Worm (Caenorhabditis elegans): ENCODE results near the gene F56D6.23.
"Not testable (repeated sequence)": the region's sequence is repeated elsewhere in the genome, so short reads cannot be mapped to it uniquely, and the experiment has no call there.

The F56D6.23 gene

ce11 chrIV:3921898-3922297 lies 3.6 kb downstream of the F56D6.23 start, which contains the start of gene clec-67 (continued):
- TF ChIP-seq zfp-2 (tag; optimal IDR thresholded peaks at IDR 0.05) (no peak), daf-12 (tag; optimal IDR thresholded peaks at IDR 0.05) (no peak), ZK337.2 (GFP tag; IDR thresholded peaks at IDR 0.05) (no peak), madf-9 (GFP tag; conservative IDR thresholded peaks at IDR 0.05) (no peak), zag-1 (tag; optimal IDR thresholded peaks at IDR 0.05) (no peak), spr-3 (GFP tag; optimal IDR thresholded peaks at IDR 0.05) (no peak), mdl-1 (tag; optimal IDR thresholded peaks at IDR 0.05) (no peak), mxl-3 (GFP tag; optimal IDR thresholded peaks at IDR 0.05) (peak; percentile 17), nhr-28 (tag; optimal IDR thresholded peaks at IDR 0.05) (peak; percentile 63), ama-1 (optimal IDR thresholded peaks at IDR 0.05) (no peak), ces-1 (GFP tag; optimal IDR thresholded peaks at IDR 0.05) (no peak), F44E2.7 (GFP tag; IDR thresholded peaks at IDR 0.05) (no peak), lir-3 (tag; optimal IDR thresholded peaks at IDR 0.05) (no peak), T20F7.1 (GFP tag; optimal IDR thresholded peaks at IDR 0.05) (no peak), ZK546.5 (tag; optimal IDR thresholded peaks at IDR 0.05) (no peak)

- TF ChIP-seq mdt-29 (GFP tag; IDR thresholded peaks at IDR 0.05) = no peak
These were observed 7.9 kb downstream of the F56D6.23 start, which contains the start of gene clec-68 for ce11 chrIV:3926117-3926516. clec-68 (plus strand) TSS chrIV:3926417.

ce11 chrIV:3932408-3932807 lies 14.1 kb downstream of the F56D6.23 start, which contains the start of gene clec-70:
clec-70 (plus strand) TSS chrIV:3932708.
- TF ChIP-seq nhr-28 (tag; optimal IDR thresholded peaks at IDR 0.05); tag-97 (GFP tag; IDR thresholded peaks at IDR 0.05); Y48G9A.11 (GFP tag; IDR thresholded peaks at IDR 0.05): not testable (repeated sequence)

ce11 chrIV:3937097-3937496 lies 18.8 kb downstream of the F56D6.23 start, which contains the start of gene clec-71:
clec-71 (plus strand) TSS chrIV:3937458.
- no peak for TF ChIP-seq ces-1 (GFP tag; optimal IDR thresholded peaks at IDR 0.05)
- TF ChIP-seq aha-1 (tag) = peak; percentile 57
- TF ChIP-seq R02D3.7 (tag; optimal IDR thresholded peaks at IDR 0.05) = no peak
- TF ChIP-seq unc-62 (GFP tag; optimal IDR thresholded peaks at IDR 0.05 in 1 of 2) = peak in 1 of 2 experiments; percentile 55
- TF ChIP-seq unc-62 (tag; optimal IDR thresholded peaks at IDR 0.05) = no peak

- TF ChIP-seq pha-4 (GFP tag; IDR thresholded peaks at IDR 0.05) (no peak), pha-4 (tag; optimal IDR thresholded peaks at IDR 0.05) (no peak), mxl-3 (GFP tag; optimal IDR thresholded peaks at IDR 0.05) (no peak), daf-12 (tag; optimal IDR thresholded peaks at IDR 0.05) (no peak), ces-1 (GFP tag; optimal IDR thresholded peaks at IDR 0.05) (no peak), unc-62 (GFP tag; optimal IDR thresholded peaks at IDR 0.05 in 1 of 2) (peak in 1 of 2 experiments; percentile 35), unc-62 (tag; optimal IDR thresholded peaks at IDR 0.05) (no peak), aha-1 (tag) (peak; percentile 87), pqm-1 (tag; optimal IDR thresholded peaks at IDR 0.05) (peak; percentile 6), nhr-28 (tag; optimal IDR thresholded peaks at IDR 0.05) (peak; percentile 87), lsy-2 (tag; optimal IDR thresholded peaks at IDR 0.05) (no peak), lin-39 (tag; optimal IDR thresholded peaks at IDR 0.05) (no peak), hif-1 (tag; optimal IDR thresholded peaks at IDR 0.05) (no peak), ceh-20 (GFP tag; IDR thresholded peaks at IDR 0.05) (no peak), Y48G9A.11 (GFP tag; IDR thresholded peaks at IDR 0.05) (no peak), dpl-1 (GFP tag; optimal IDR thresholded peaks at IDR 0.05) (no peak), nhr-48 (tag; optimal IDR thresholded peaks at IDR 0.05) (no peak), F49E8.2 (tag; optimal IDR thresholded peaks at IDR 0.05; ENCODE audit: borderline replicate concordance) (no peak), nhr-77 (tag; optimal IDR thresholded peaks at IDR 0.05) (peak; percentile 54)
These were observed 23.5 kb downstream of the F56D6.23 start, which contains the start of gene clec-174 for ce11 chrIV:3941658-3942328. clec-174 (minus strand) TSS chrIV:3941708.

All from whole organism, L4 larva.